Worm (Caenorhabditis elegans) whole organism, late embryonic: ENCODE measurements around the gene gly-11.

Experiments
- K02D7.2 ChIP-seq: sonication (generic microtip); optimal IDR thresholded peaks from 2 replicates; lab custom pipeline; 2017; ENCODE audit warnings: mild to moderate bottlenecking, missing genetic modification characterization, missing compliant biosample characterization
- T23F11.4 ChIP-seq: fragments of 200-800 bp; sonication (Bioruptor generic); optimal IDR thresholded peaks from 2 replicates; lab custom pipeline; 2018; ENCODE audit warnings: mild to moderate bottlenecking, missing genetic modification characterization, missing compliant biosample characterization
- ama-1 ChIP-seq: fragments of 150-350 bp; optimal IDR thresholded peaks from 2 replicates; lab custom pipeline; 2014
- ceh-18 ChIP-seq: sonication (generic microtip); optimal IDR thresholded peaks from 2 replicates; lab custom pipeline; 2016; ENCODE audit warnings: missing genetic modification characterization, missing compliant biosample characterization
- ceh-19 ChIP-seq: fragments of 200-800 bp; sonication (Bioruptor generic); optimal IDR thresholded peaks from 2 replicates; lab custom pipeline; 2018; ENCODE audit warnings: mild to moderate bottlenecking, missing genetic modification characterization, missing compliant biosample characterization
- ceh-2 ChIP-seq: sonication (generic microtip); optimal IDR thresholded peaks from 2 replicates; lab custom pipeline; 2016; ENCODE audit warnings: missing genotype, missing genetic modification characterization, missing compliant biosample characterization
- ceh-22 ChIP-seq: sonication (generic microtip); optimal IDR thresholded peaks from 2 replicates; lab custom pipeline; 2017; ENCODE audit warnings: missing biosample characterization, missing genetic modification characterization
- ceh-30 ChIP-seq: fragments of 150-350 bp; optimal IDR thresholded peaks from 2 replicates; lab custom pipeline; 2014; ENCODE audit warnings: missing biosample characterization, missing genetic modification characterization
- ceh-31 ChIP-seq: sonication (generic microtip); optimal IDR thresholded peaks from 2 replicates; lab custom pipeline; 2016; ENCODE audit warnings: missing genetic modification characterization, missing compliant biosample characterization
- ceh-45 ChIP-seq: fragments of 200-800 bp; sonication (Bioruptor generic); IDR thresholded peaks from 2 replicates; pipeline ENCODE4 v1.3.6; 2022; ENCODE audit warnings: missing genetic modification reagents, missing genetic modification characterization, missing compliant biosample characterization
- ceh-9 ChIP-seq: sonication (generic microtip); optimal IDR thresholded peaks from 2 replicates; lab custom pipeline; 2016; ENCODE audit warnings: mild to moderate bottlenecking, missing genetic modification characterization, inconsistent platforms, missing compliant biosample characterization
- dve-1 ChIP-seq: sonication (generic microtip); optimal IDR thresholded peaks from 2 replicates; lab custom pipeline; 2017; ENCODE audit warnings: antibody characterized with exemption, mild to moderate bottlenecking, missing genetic modification characterization, missing compliant biosample characterization
- eyg-1 ChIP-seq: sonication (generic microtip); optimal IDR thresholded peaks from 2 replicates; lab custom pipeline; 2016; ENCODE audit warnings: missing genotype, missing genetic modification characterization, missing compliant biosample characterization
- gmeb-2 ChIP-seq: sonication (generic microtip); optimal IDR thresholded peaks from 2 replicates; lab custom pipeline; 2016; ENCODE audit warnings: missing genetic modification characterization, inconsistent platforms, missing compliant biosample characterization
- hlh-30 ChIP-seq: sonication (generic microtip); optimal IDR thresholded peaks from 2 replicates; lab custom pipeline; 2017; ENCODE audit warnings: antibody characterized with exemption, missing genetic modification characterization, missing compliant biosample characterization; ENCODE audit not compliant: insufficient read depth
- hlh-6 ChIP-seq: sonication (generic microtip); optimal IDR thresholded peaks from 2 replicates; lab custom pipeline; 2016; ENCODE audit warnings: missing genotype, missing genetic modification characterization, missing compliant biosample characterization
- hlh-8 ChIP-seq: sonication (generic microtip); optimal IDR thresholded peaks from 2 replicates; lab custom pipeline; 2016; ENCODE audit warnings: missing genotype, missing genetic modification characterization, missing compliant biosample characterization
- lim-6 ChIP-seq: sonication (generic microtip); optimal IDR thresholded peaks from 2 replicates; lab custom pipeline; 2016; ENCODE audit warnings: missing genetic modification characterization, missing compliant biosample characterization
- madf-2 ChIP-seq: sonication (generic microtip); optimal IDR thresholded peaks from 2 replicates; lab custom pipeline; 2017; ENCODE audit warnings: missing genetic modification characterization, missing compliant biosample characterization
- mec-3 ChIP-seq: sonication (generic microtip); optimal IDR thresholded peaks from 2 replicates; lab custom pipeline; 2016; ENCODE audit warnings: borderline replicate concordance, missing genetic modification characterization, missing compliant biosample characterization
- nfya-1 ChIP-seq: sonication (generic microtip); optimal IDR thresholded peaks from 2 replicates; lab custom pipeline; 2017; ENCODE audit warnings: missing genetic modification characterization, mild to moderate bottlenecking, missing compliant biosample characterization, antibody characterized with exemption, moderate library complexity
- nhr-11 ChIP-seq: fragments of 150-350 bp; optimal IDR thresholded peaks from 2 replicates; lab custom pipeline; 2014; ENCODE audit warnings: missing biosample characterization, missing genetic modification characterization
- pat-9 ChIP-seq: fragments of 200-800 bp; sonication (Bioruptor generic); optimal IDR thresholded peaks from 2 replicates; lab custom pipeline; 2018; ENCODE audit warnings: mild to moderate bottlenecking, missing genetic modification characterization, moderate library complexity, missing compliant biosample characterization
- pax-1 ChIP-seq: fragments of 150-350 bp; optimal IDR thresholded peaks from 2 replicates; lab custom pipeline; 2014; ENCODE audit warnings: missing biosample characterization, missing genetic modification characterization
- pha-2 ChIP-seq: sonication (generic microtip); optimal IDR thresholded peaks from 2 replicates; lab custom pipeline; 2017; ENCODE audit warnings: mild to moderate bottlenecking, missing genetic modification characterization, missing compliant biosample characterization
- rnt-1 ChIP-seq: sonication (generic microtip); optimal IDR thresholded peaks from 2 replicates; lab custom pipeline; 2016; ENCODE audit warnings: missing genetic modification characterization, missing compliant biosample characterization
- syd-9 ChIP-seq: sonication (generic microtip); optimal IDR thresholded peaks from 2 replicates; lab custom pipeline; 2016; ENCODE audit warnings: mild to moderate bottlenecking, missing genetic modification characterization, moderate library complexity, missing compliant biosample characterization
- tbx-2 ChIP-seq: sonication (generic microtip); optimal IDR thresholded peaks from 2 replicates; lab custom pipeline; 2016; ENCODE audit warnings: missing genetic modification characterization, missing compliant biosample characterization
- ttx-3 ChIP-seq: sonication (generic microtip); optimal IDR thresholded peaks from 2 replicates; lab custom pipeline; 2016; ENCODE audit warnings: missing genetic modification reagents, missing genetic modification characterization, missing compliant biosample characterization
- unc-86 ChIP-seq: sonication (generic microtip); optimal IDR thresholded peaks from 2 replicates; lab custom pipeline; 2016; ENCODE audit warnings: missing genetic modification characterization, missing compliant biosample characterization

The gly-11 gene

DNA sequence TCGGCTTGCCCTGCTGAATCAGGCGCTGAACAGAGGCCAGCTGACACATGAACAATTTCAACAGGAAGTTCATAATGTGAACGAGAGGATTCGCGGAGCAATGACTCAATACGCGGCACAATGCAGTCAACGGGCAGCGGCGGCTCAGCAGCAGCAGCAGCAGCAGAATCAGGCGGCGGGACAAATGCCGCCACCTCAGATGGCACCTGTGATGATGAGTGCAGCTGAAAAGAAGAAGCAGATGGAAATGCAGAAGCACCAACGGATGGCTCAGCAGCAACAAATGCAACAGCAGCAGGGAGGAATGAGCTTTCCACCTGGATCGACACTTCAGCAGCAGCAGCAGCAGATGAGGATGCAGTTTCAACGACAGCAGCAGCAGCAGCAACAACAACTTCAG, 11.7 kb downstream of the gly-11 start:
- TF ChIP-seq eyg-1 (no peak), hlh-6 (peak; percentile 30), unc-86 (tag; lab: Kevin White, UChicago) (no peak), pat-9 (tag; lab: Kevin White, UChicago) (no peak)

DNA sequence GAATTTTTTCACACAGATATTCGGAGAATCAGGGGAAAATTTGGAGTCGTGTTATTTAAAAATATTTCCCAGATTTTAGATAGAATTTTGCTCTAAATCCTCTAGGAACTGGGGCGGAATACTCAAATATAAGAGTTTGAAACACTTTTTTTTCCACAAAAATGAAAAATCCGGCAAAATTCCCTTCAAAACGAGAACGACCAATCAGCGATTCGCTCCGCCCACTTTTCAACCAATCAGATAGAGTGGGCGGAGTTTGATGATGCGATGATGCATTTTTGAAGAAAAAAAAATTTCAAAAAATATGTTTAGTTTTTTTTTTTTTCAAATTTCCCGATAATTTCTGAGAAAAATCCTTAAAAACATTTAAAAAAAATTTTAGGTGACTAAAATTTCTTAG, 12.6 kb downstream of the gly-11 start:
- TF ChIP-seq nfya-1 (peak; percentile 63), ceh-45 (no peak)

DNA sequence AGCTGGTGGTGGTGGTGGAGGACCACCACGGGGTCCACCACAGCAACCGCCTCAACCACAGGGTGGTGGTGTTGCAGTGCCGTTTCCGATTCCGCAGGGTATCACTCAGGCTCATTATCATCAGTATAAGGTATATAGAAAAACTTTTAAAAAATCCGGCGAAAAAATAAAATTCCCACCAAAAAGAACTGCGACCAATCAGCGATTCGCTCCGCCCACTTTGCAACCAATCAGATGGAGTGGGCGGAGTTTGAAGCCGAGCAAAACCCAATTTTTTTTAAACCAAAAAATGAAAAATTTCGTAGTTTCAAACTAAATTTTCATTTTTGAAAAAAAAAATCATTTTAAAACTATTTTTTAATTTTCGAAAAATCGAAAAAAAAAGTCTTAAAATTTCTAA, 16.1 kb downstream of the gly-11 start:
- TF ChIP-seq ceh-30 (tag; lab: Kevin White, UChicago) (no peak), nfya-1 (peak; percentile 78), ceh-2 (tag; lab: Kevin White, UChicago) (no peak), nhr-11 (no peak), syd-9 (tag; lab: Kevin White, UChicago) (no peak), ceh-22 (no peak)

DNA sequence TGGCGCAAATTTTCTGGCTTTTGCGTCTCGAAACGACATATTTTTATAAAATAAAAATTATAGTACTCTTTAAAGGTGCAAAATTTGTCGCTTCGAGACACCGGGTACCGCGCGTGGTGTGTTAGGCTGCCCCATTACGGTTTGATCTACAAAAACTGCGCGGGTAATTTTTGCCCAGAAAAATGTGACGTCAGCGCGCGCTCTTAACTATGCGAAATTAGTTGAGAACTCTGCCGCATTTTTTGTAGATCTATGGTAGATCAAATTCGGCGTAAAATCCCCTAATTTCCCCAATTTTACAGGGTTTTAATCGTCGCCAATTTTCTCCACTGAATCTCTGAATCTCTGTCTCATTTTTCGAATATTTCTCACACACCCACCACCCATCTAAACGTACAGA, 16.6 kb downstream of the gly-11 start, which contains the start of gene Y75B8A.8:
Y75B8A.8 (plus strand) TSS at position 301 of the 400 bp plus-strand sequence.
- TF ChIP-seq hlh-8 (tag; lab: Kevin White, UChicago) (no peak), hlh-30 (tag; lab: Kevin White, UChicago) (no peak), pax-1 (tag; lab: Kevin White, UChicago) (no peak), gmeb-2 (tag; lab: Kevin White, UChicago) (no peak), dve-1 (tag; lab: Kevin White, UChicago) (no peak), rnt-1 (tag; lab: Kevin White, UChicago) (no peak), mec-3 (tag; lab: Kevin White, UChicago) (no peak), K02D7.2 (tag; lab: Kevin White, UChicago) (no peak), T23F11.4 (no peak), pha-2 (tag; lab: Kevin White, UChicago) (no peak), madf-2 (tag; lab: Kevin White, UChicago) (no peak), ceh-9 (tag; lab: Kevin White, UChicago) (no peak), ceh-18 (tag; lab: Kevin White, UChicago) (no peak), ceh-2 (tag; lab: Kevin White, UChicago) (no peak)

DNA sequence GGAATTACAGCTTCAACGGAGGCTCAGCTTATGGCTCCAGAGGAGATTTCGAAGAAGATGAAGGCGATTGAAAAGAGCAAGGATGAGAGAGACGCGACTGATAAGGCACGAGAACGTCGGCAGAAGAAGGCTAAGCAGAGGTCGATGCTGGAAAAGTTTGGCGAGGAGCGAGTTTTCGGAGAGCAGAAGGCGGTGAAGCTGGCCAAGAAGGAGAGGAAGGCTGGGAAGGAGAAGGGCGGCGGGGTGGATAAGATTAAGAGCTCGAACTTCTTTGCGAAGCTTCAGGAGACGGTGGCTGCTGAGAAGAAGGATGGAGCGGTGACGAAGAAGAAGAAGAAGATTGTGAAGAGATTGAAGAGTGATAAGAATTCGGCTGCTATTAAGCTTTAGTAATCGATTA, 17.8 kb downstream of the gly-11 start:
- no peak for TF ChIP-seq ceh-19
- TF ChIP-seq K02D7.2 (tag; lab: Kevin White, UChicago) = no peak
- no peak for TF ChIP-seq ama-1 (lab: Kevin White, UChicago)
- TF ChIP-seq nfya-1 = no peak
- TF ChIP-seq ceh-31 = no peak
- no peak for TF ChIP-seq hlh-8 (tag; lab: Kevin White, UChicago)
- TF ChIP-seq T23F11.4 = no peak
- no peak for TF ChIP-seq pha-2 (tag; lab: Kevin White, UChicago)
- no peak for TF ChIP-seq dve-1 (tag; lab: Kevin White, UChicago)
- TF ChIP-seq ceh-9 (tag; lab: Kevin White, UChicago) = no peak
- TF ChIP-seq ceh-2 (tag; lab: Kevin White, UChicago) = no peak
- no peak for TF ChIP-seq ttx-3 (tag; lab: Kevin White, UChicago)
- no peak for TF ChIP-seq lim-6 (tag; lab: Kevin White, UChicago)
- no peak for TF ChIP-seq syd-9 (tag; lab: Kevin White, UChicago)
- no peak for TF ChIP-seq tbx-2 (tag; lab: Kevin White, UChicago)
- TF ChIP-seq mec-3 (tag; lab: Kevin White, UChicago) = no peak
- no peak for TF ChIP-seq pax-1 (tag; lab: Kevin White, UChicago)

DNA sequence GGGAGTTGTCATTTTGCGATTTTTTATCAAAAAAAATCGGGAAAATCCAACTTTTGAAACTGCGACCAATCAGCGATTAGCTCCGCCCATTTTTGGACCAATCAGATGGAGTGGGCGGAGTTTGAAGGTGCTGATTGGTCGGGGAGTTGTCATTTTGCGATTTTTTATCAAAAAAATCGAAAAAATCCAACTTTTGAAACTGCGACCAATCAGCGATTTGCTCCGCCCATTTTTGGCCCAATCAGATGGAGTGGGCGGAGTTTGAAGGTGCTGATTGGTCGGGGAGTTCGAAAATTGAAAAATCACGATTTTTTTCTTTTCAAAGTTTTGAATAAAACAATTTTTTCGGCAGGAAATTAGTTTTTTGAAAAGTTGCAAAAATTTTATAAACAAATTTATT, 19.5 kb downstream of the gly-11 start:
- TF ChIP-seq nfya-1 (peak; percentile 80), hlh-30 (tag; lab: Kevin White, UChicago) (no peak), K02D7.2 (tag; lab: Kevin White, UChicago) (no peak)
